Worm (Caenorhabditis elegans): Measurements from ENCODE around the gene chtb-1.

- TF ChIP-seq ama-1 (optimal IDR thresholded peaks at IDR 0.05), result no peak
- no peak for TF ChIP-seq tbx-11 (GFP tag; IDR thresholded peaks at IDR 0.05)
- no peak for TF ChIP-seq flt-1 (GFP tag; IDR thresholded peaks at IDR 0.05)
- no peak for TF ChIP-seq hnd-1 (tag; optimal IDR thresholded peaks at IDR 0.05)
- no peak for TF ChIP-seq aly-1 (tag; optimal IDR thresholded peaks at IDR 0.05)
These were observed at the start of gene chtb-1 for ce11 chrIII:9355412-9355969.

Data from whole organism, early embryonic.